Fruit fly (Drosophila melanogaster) whole organism, embryonic: ENCODE measurements around the gene CG15406.

Experiments used
- Bteb2 ChIP-seq: fragments of 200-800 bp; sonication (Bioruptor generic); optimal IDR thresholded peaks from 2 replicates; lab custom pipeline; 2016; ENCODE audit warnings: missing biosample characterization, missing genetic modification characterization
- C15 ChIP-seq: fragments of 200-800 bp; sonication (Bioruptor generic); IDR thresholded peaks from 3 replicates; pipeline ENCODE4 v1.3.6; 2022; ENCODE audit warnings: missing biosample characterization, missing genetic modification characterization
- CG10565 ChIP-seq: fragments of 200-800 bp; sonication (Bioruptor generic); optimal IDR thresholded peaks from 3 replicates; lab custom pipeline; 2016; ENCODE audit warnings: missing biosample characterization, mild to moderate bottlenecking, missing genetic modification characterization
- CG11085 ChIP-seq: fragments of 200-800 bp; sonication (Bioruptor generic); IDR thresholded peaks from 2 replicates; pipeline ENCODE4 v1.3.6; 2022; ENCODE audit warnings: missing biosample characterization, missing genetic modification characterization
- CG11093 ChIP-seq: fragments of 200-800 bp; sonication (Bioruptor generic); IDR thresholded peaks from 3 replicates; pipeline ENCODE4 v1.3.6; 2022; ENCODE audit warnings: missing biosample characterization, missing genetic modification characterization
- CG13424 ChIP-seq: fragments of 200-800 bp; sonication (Bioruptor generic); optimal IDR thresholded peaks from 2 replicates; lab custom pipeline; 2019; ENCODE audit warnings: missing biosample characterization, mild to moderate bottlenecking, missing genetic modification characterization, moderate library complexity
- CG14441 ChIP-seq: fragments of 200-800 bp; sonication (Bioruptor generic); IDR thresholded peaks from 2 replicates; pipeline ENCODE4 v1.3.6; 2022; ENCODE audit warnings: missing biosample characterization, missing genetic modification characterization
- CG15601 ChIP-seq: fragments of 200-800 bp; sonication (Bioruptor generic); optimal IDR thresholded peaks from 3 replicates; lab custom pipeline; 2019; ENCODE audit warnings: missing biosample characterization, mild to moderate bottlenecking, missing genetic modification characterization, moderate library complexity
- CG16815 ChIP-seq: fragments of 200-800 bp; sonication (Bioruptor generic); optimal IDR thresholded peaks from 3 replicates; lab custom pipeline; 2017; ENCODE audit warnings: missing biosample characterization, mild to moderate bottlenecking, missing genetic modification characterization
- CG17912 ChIP-seq: fragments of 200-800 bp; sonication (Bioruptor generic); optimal IDR thresholded peaks from 2 replicates; lab custom pipeline; 2018; ENCODE audit warnings: missing biosample characterization, mild to moderate bottlenecking, missing genetic modification characterization
- CG2712 ChIP-seq: fragments of 200-800 bp; optimal IDR thresholded peaks from 3 replicates; lab custom pipeline; 2019; ENCODE audit warnings: missing biosample characterization, mild to moderate bottlenecking, missing genetic modification characterization, moderate library complexity
- CG30020 ChIP-seq: fragments of 200-800 bp; optimal IDR thresholded peaks from 2 replicates; lab custom pipeline; 2019; ENCODE audit warnings: missing biosample characterization, mild to moderate bottlenecking, missing genetic modification characterization, moderate library complexity
- CG4282 ChIP-seq: fragments of 200-800 bp; sonication (Bioruptor generic); optimal IDR thresholded peaks from 2 replicates; lab custom pipeline; 2016; ENCODE audit warnings: missing biosample characterization, missing genetic modification characterization
- CG8281 ChIP-seq: fragments of 200-800 bp; sonication (Bioruptor generic); optimal IDR thresholded peaks from 2 replicates; lab custom pipeline; 2018; ENCODE audit warnings: missing biosample characterization, mild to moderate bottlenecking, missing genetic modification characterization, moderate library complexity
- Deaf1 ChIP-seq: fragments of 200-800 bp; optimal IDR thresholded peaks from 3 replicates; lab custom pipeline; 2019; ENCODE audit warnings: missing biosample characterization, mild to moderate bottlenecking, missing genetic modification characterization, moderate library complexity
- E2f1 ChIP-seq: fragments of 200-800 bp; sonication (Bioruptor generic); IDR thresholded peaks from 2 replicates; pipeline ENCODE4 v1.3.6; 2022; ENCODE audit warnings: missing biosample characterization, missing genetic modification characterization
- H2.0 ChIP-seq: fragments of 200-800 bp; sonication (Bioruptor generic); IDR thresholded peaks from 2 replicates; pipeline ENCODE4 v1.3.6; 2022; ENCODE audit warnings: missing biosample characterization, missing genetic modification characterization
- HmgZ ChIP-seq: fragments of 200-800 bp; sonication (Bioruptor generic); optimal IDR thresholded peaks from 2 replicates; lab custom pipeline; 2018; ENCODE audit warnings: missing biosample characterization, mild to moderate bottlenecking, missing genetic modification characterization
- Mrtf ChIP-seq: fragments of 200-800 bp; sonication (Bioruptor generic); IDR thresholded peaks from 3 replicates; pipeline ENCODE4 v1.3.6; 2022; ENCODE audit warnings: missing biosample characterization, missing genetic modification characterization
- Nf-YA ChIP-seq: fragments of 200-800 bp; sonication (Bioruptor generic); IDR thresholded peaks from 2 replicates; pipeline ENCODE4 v1.3.6; 2022; ENCODE audit warnings: missing biosample characterization, missing genetic modification characterization
- Ravus ChIP-seq: fragments of 200-800 bp; sonication (Bioruptor generic); IDR thresholded peaks from 2 replicates; pipeline ENCODE4 v1.3.6; 2022; ENCODE audit warnings: missing biosample characterization, missing genetic modification characterization
- Rx ChIP-seq: fragments of 200-800 bp; sonication (Bioruptor generic); IDR thresholded peaks from 2 replicates; pipeline ENCODE4 v1.3.6; 2022; ENCODE audit warnings: missing biosample characterization, missing genetic modification characterization
- Vsx1 ChIP-seq: fragments of 200-800 bp; sonication (Bioruptor generic); optimal IDR thresholded peaks from 2 replicates; lab custom pipeline; 2017; ENCODE audit warnings: missing biosample characterization, mild to moderate bottlenecking, missing genetic modification characterization, missing genetic modification reagents
- Xbp1 ChIP-seq: fragments of 200-800 bp; sonication (Bioruptor generic); optimal IDR thresholded peaks from 3 replicates; lab custom pipeline; 2016; ENCODE audit warnings: missing biosample characterization, mild to moderate bottlenecking, missing genetic modification characterization
- ab ChIP-seq: fragments of 200-800 bp; sonication (Bioruptor generic); optimal IDR thresholded peaks from 2 replicates; lab custom pipeline; 2016; ENCODE audit warnings: missing biosample characterization, missing genetic modification characterization
- bowl ChIP-seq: fragments of 200-800 bp; sonication (Bioruptor generic); IDR thresholded peaks from 2 replicates; pipeline ENCODE4 v1.3.6; 2022; ENCODE audit warnings: missing biosample characterization, missing genetic modification characterization
- br ChIP-seq: fragments of >200 bp; optimal IDR thresholded peaks from 2 replicates; lab custom pipeline; 2017
- bsh ChIP-seq, 2 experiments: fragments of 200-800 bp; sonication (Bioruptor generic); optimal IDR thresholded peaks; 2 replicates each; lab custom pipeline; 2017 to 2018; ENCODE audit warnings: mild to moderate bottlenecking in 2 of 2, missing biosample characterization in 2 of 2, missing genetic modification characterization in 2 of 2, moderate library complexity in 1 of 2
- crc ChIP-seq: fragments of 200-800 bp; sonication (Bioruptor generic); optimal IDR thresholded peaks from 2 replicates; lab custom pipeline; 2016; ENCODE audit warnings: missing biosample characterization, missing genetic modification characterization
- grau ChIP-seq: fragments of 200-800 bp; optimal IDR thresholded peaks from 3 replicates; lab custom pipeline; 2019; ENCODE audit warnings: missing biosample characterization, mild to moderate bottlenecking, missing genetic modification characterization, moderate library complexity
- kay ChIP-seq: fragments of 200-800 bp; sonication (Bioruptor generic); optimal IDR thresholded peaks from 2 replicates; lab custom pipeline; 2016; ENCODE audit warnings: missing biosample characterization, missing genetic modification characterization
- lab ChIP-seq: fragments of 200-800 bp; sonication (Bioruptor generic); optimal IDR thresholded peaks from 3 replicates; lab custom pipeline; 2017; ENCODE audit warnings: missing biosample characterization, missing genetic modification characterization, mild to moderate bottlenecking, moderate library complexity, missing genetic modification reagents
- lilli ChIP-seq: fragments of 200-800 bp; sonication (Bioruptor generic); optimal IDR thresholded peaks from 3 replicates; lab custom pipeline; 2016; ENCODE audit warnings: missing biosample characterization, missing genetic modification characterization
- mld ChIP-seq: fragments of 200-800 bp; sonication (Bioruptor generic); IDR thresholded peaks from 3 replicates; pipeline ENCODE4 v1.3.6; 2022; ENCODE audit warnings: missing biosample characterization, missing genetic modification characterization; ENCODE audit not compliant: partially characterized antibody
- pb ChIP-seq: fragments of 200-800 bp; sonication (Bioruptor generic); optimal IDR thresholded peaks from 3 replicates; lab custom pipeline; 2016; ENCODE audit warnings: missing biosample characterization, missing genetic modification characterization
- sens ChIP-seq: fragments of 200-800 bp; sonication (Bioruptor generic); peaks from one replicate; lab custom pipeline; 2016; ENCODE audit warnings: missing biosample characterization, missing genetic modification characterization
- vnd ChIP-seq: fragments of 200-800 bp; sonication (Bioruptor generic); IDR thresholded peaks from 3 replicates; pipeline ENCODE4 v1.3.6; 2022; ENCODE audit warnings: missing biosample characterization, missing genetic modification characterization; ENCODE audit not compliant: partially characterized antibody

Gene CG15406

DNA sequence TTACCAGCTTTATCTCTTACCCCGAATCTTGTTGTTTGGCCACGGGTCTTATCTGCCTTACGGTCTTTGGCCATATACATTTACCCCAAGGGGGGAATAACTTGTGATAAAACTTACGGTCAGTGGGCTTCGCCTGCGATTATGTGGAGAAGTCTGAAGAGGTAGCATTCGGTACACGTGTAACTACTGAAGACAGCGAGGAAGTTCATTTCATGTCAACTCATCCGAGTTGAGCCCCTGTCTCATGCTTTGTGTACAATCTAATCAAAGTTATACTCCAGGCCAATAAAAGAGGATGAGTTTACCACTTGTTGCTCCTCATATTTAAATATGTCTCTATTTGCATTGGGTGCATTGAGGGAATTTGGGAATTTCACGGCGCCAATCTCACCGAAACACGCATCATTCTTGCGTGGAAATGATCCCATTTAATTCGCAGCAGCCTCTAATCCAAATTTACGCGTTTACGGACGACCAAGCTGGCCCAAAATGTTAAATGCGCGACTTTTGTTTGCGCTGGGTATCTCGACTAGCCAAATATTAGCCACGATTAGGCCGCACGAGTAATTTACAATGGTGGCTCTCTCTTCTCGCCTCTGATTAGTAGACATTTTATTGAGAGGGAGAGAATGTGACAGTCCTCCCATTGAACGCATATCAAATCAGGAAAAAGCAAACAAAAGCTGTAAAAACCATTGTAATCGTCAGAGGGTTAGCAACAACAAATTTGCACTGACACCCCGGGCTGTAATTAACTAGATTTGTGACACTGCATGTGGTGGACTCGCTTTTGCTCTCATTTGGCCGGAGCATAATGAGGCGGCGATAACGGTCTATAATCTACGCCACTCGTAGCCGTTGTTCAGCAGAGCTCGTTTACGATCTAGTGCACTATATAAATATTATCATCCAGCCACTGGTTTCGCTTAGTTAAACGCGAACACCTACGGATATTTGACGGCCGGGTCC, 14.6 kb downstream of the CG15406 start, which contains the start of gene CG33281 (continued):
- TF ChIP-seq CG14441 (GFP tag; lab: Robert Waterston, UW) (no peak), CG13424 (no peak), lab (GFP tag; lab: Kevin White, UChicago) (peak; percentile 63), Deaf1 (tag; lab: Kevin White, UChicago) (no peak), vnd (GFP tag; lab: Robert Waterston, UW) (no peak), CG11093 (no peak), crc (GFP tag; lab: Kevin White, UChicago) (no peak), CG11085 (GFP tag; lab: Robert Waterston, UW) (no peak), pb (GFP tag; lab: Kevin White, UChicago) (no peak), bowl (no peak), ab (GFP tag; lab: Kevin White, UChicago) (no peak), CG8281 (tag; lab: Kevin White, UChicago) (peak; percentile 29), E2f1 (GFP tag; lab: Robert Waterston, UW) (no peak), lilli (GFP tag; lab: Kevin White, UChicago) (no peak), CG30020 (tag; lab: Kevin White, UChicago) (no peak), Bteb2 (no peak), Xbp1 (GFP tag; lab: Kevin White, UChicago) (no peak), Nf-YA (no peak), br (lab: Kevin White, UChicago) (no peak), bsh (GFP tag; optimal IDR thresholded peaks at IDR 0.05; lab: Kevin White, UChicago) (no peak), CG4282 (GFP tag; lab: Kevin White, UChicago) (no peak), HmgZ (tag; lab: Kevin White, UChicago) (no peak), CG2712 (tag; lab: Kevin White, UChicago) (no peak), Mrtf (no peak), Vsx1 (GFP tag; lab: Kevin White, UChicago) (no peak), CG15601 (tag; lab: Kevin White, UChicago) (no peak), CG16815 (GFP tag; lab: Kevin White, UChicago) (no peak), kay (no peak)

DNA sequence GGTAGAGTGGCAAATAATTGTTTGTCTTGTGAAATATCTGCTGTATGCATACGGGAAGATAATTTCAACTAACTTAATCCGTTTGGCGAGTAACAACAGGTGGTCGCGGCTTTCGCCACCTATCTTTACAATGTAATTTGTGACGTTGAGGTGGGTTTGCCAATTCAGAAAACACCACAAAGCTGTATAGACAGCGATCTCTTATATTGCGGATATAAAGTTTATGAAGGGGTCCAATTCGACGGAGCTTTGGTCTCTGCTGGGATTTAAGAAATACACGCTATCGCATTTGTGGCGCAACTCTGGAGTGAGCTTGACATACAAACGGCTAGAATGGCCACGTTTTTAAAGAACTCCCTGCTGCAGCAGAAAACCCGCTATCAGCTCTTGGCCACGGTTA, 18.6 kb downstream of the CG15406 start, which contains the start of gene CG33282:
Gene CG33282 (plus strand): TSS at position 301 of the 400 bp plus-strand sequence.
- TF ChIP-seq grau (no peak), mld (GFP tag; lab: Robert Waterston, UW) (no peak), CG14441 (GFP tag; lab: Robert Waterston, UW) (no peak), C15 (no peak), Ravus (GFP tag; lab: Robert Waterston, UW) (no peak), Rx (GFP tag; lab: Robert Waterston, UW) (no peak), CG10565 (GFP tag; lab: Kevin White, UChicago) (no peak), CG17912 (GFP tag; lab: Kevin White, UChicago) (no peak)

DNA sequence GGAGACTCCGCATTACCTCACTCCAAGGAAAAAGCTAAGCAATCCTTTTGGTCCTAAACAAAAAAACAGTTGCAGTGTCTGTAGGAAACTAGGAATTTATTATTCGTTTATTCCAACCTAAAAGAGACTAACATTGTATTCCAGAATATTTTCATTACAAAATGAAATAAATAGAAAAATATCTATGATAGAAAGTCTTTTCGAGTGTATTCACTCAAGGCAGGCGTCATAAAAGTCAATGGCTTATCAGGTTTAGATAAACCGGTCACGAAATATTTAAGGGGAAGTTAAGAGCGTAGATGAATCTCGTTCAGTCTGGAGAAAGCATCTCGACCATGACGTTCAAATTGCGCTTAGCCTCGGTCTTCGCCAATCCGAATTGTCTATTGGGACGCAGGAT, 21.6 kb downstream of the CG15406 start, which contains the start of gene CG3285:
Gene CG3285 (plus strand): TSS at position 301 of the 400 bp plus-strand sequence.
- TF ChIP-seq H2.0 (no peak), sens (GFP tag; lab: Kevin White, UChicago) (peak; percentile 8)
